Fruit fly (Drosophila melanogaster) whole organism, embryonic: Measurements from ENCODE around the gene CG6656.

Experiments used
- B-H1 ChIP-seq: fragments of 200-800 bp; sonication (Bioruptor generic); IDR thresholded peaks from 3 replicates; pipeline ENCODE4 v1.3.6; 2022; ENCODE audit warnings: missing biosample characterization, missing genetic modification characterization
- CG1024 ChIP-seq: fragments of 200-800 bp; sonication (Bioruptor generic); IDR thresholded peaks from 2 replicates; pipeline ENCODE4 v1.3.6; 2022; ENCODE audit warnings: missing biosample characterization, missing genetic modification characterization
- CG11456 ChIP-seq: fragments of 200-800 bp; sonication (Bioruptor generic); IDR thresholded peaks from 3 replicates; pipeline ENCODE4 v1.3.6; 2022; ENCODE audit warnings: missing biosample characterization, missing genetic modification characterization
- CG11504 ChIP-seq: fragments of 200-800 bp; sonication (Bioruptor generic); optimal IDR thresholded peaks from 3 replicates; lab custom pipeline; 2019; ENCODE audit warnings: missing biosample characterization, mild to moderate bottlenecking, missing genetic modification characterization, moderate library complexity
- CG11560 ChIP-seq: fragments of 200-800 bp; sonication (Bioruptor generic); IDR thresholded peaks from 3 replicates; pipeline ENCODE4 v1.3.6; 2022; ENCODE audit warnings: missing biosample characterization, missing genetic modification characterization
- CG11696 ChIP-seq: fragments of 200-800 bp; sonication (Bioruptor generic); IDR thresholded peaks from 2 replicates; pipeline ENCODE4 v1.3.6; 2022; ENCODE audit warnings: missing biosample characterization, missing genetic modification characterization
- CG11723 ChIP-seq: fragments of 200-800 bp; sonication (Bioruptor generic); optimal IDR thresholded peaks from 2 replicates; lab custom pipeline; 2017; ENCODE audit warnings: missing biosample characterization, mild to moderate bottlenecking, missing genetic modification characterization
- CG13123 ChIP-seq: fragments of 200-800 bp; sonication (Bioruptor generic); optimal IDR thresholded peaks from 2 replicates; lab custom pipeline; 2016; ENCODE audit warnings: missing biosample characterization, missing genetic modification characterization
- CG1529 ChIP-seq: fragments of 200-800 bp; sonication (Bioruptor generic); optimal IDR thresholded peaks from 3 replicates; lab custom pipeline; 2018; ENCODE audit warnings: missing biosample characterization, missing genetic modification characterization
- CG1603 ChIP-seq: fragments of 200-800 bp; sonication (Bioruptor generic); optimal IDR thresholded peaks from 2 replicates; lab custom pipeline; 2019; ENCODE audit warnings: missing biosample characterization, mild to moderate bottlenecking, missing genetic modification characterization, moderate library complexity
- CG16813 ChIP-seq: fragments of 200-800 bp; sonication (Bioruptor generic); IDR thresholded peaks from 3 replicates; pipeline ENCODE4 v1.3.6; 2022; ENCODE audit warnings: missing biosample characterization, missing genetic modification characterization; ENCODE audit not compliant: partially characterized antibody
- CG17361 ChIP-seq: fragments of 200-800 bp; sonication (Bioruptor generic); IDR thresholded peaks from 3 replicates; pipeline ENCODE4 v1.3.6; 2022; ENCODE audit warnings: missing biosample characterization, missing genetic modification characterization
- CG17612 ChIP-seq: fragments of 200-800 bp; sonication (Bioruptor generic); IDR thresholded peaks from 2 replicates; pipeline ENCODE4 v1.3.6; 2022; ENCODE audit warnings: missing biosample characterization, missing genetic modification characterization
- CG17912 ChIP-seq: fragments of 200-800 bp; sonication (Bioruptor generic); optimal IDR thresholded peaks from 2 replicates; lab custom pipeline; 2018; ENCODE audit warnings: missing biosample characterization, mild to moderate bottlenecking, missing genetic modification characterization
- CG18599 ChIP-seq: fragments of 200-800 bp; sonication (Bioruptor generic); optimal IDR thresholded peaks from 3 replicates; lab custom pipeline; 2017; ENCODE audit warnings: missing biosample characterization, missing genetic modification characterization, mild to moderate bottlenecking, moderate library complexity, missing genetic modification reagents
- CG2116 ChIP-seq: fragments of 200-800 bp; sonication (Bioruptor generic); optimal IDR thresholded peaks from 3 replicates; lab custom pipeline; 2018; ENCODE audit warnings: missing biosample characterization, mild to moderate bottlenecking, missing genetic modification characterization
- CG2875 ChIP-seq: fragments of 200-800 bp; sonication (Bioruptor generic); optimal IDR thresholded peaks from 2 replicates; lab custom pipeline; 2017; ENCODE audit warnings: missing biosample characterization, mild to moderate bottlenecking, missing genetic modification characterization, missing genetic modification reagents
- CG6683 ChIP-seq: fragments of 200-800 bp; sonication (Bioruptor generic); optimal IDR thresholded peaks from 2 replicates; lab custom pipeline; 2017; ENCODE audit warnings: missing biosample characterization, mild to moderate bottlenecking, missing genetic modification characterization, missing genetic modification reagents
- CG7987 ChIP-seq: fragments of 200-800 bp; sonication (Bioruptor generic); optimal IDR thresholded peaks from 2 replicates; lab custom pipeline; 2018; ENCODE audit warnings: missing biosample characterization, mild to moderate bottlenecking, missing genetic modification characterization, moderate library complexity
- CG8765 ChIP-seq: fragments of 200-800 bp; sonication (Bioruptor generic); IDR thresholded peaks from 2 replicates; pipeline ENCODE4 v1.3.6; 2022; ENCODE audit warnings: missing biosample characterization, missing genetic modification characterization
- CTCF ChIP-seq: fragments of 200-800 bp; sonication (Bioruptor generic); optimal IDR thresholded peaks from 2 replicates; lab custom pipeline; 2017; ENCODE audit warnings: missing biosample characterization, mild to moderate bottlenecking, missing genetic modification characterization, moderate library complexity
- D19A ChIP-seq: fragments of 200-800 bp; optimal IDR thresholded peaks from 3 replicates; lab custom pipeline; 2019; ENCODE audit warnings: missing biosample characterization, mild to moderate bottlenecking, missing genetic modification characterization, moderate library complexity
- Ets65A ChIP-seq: fragments of 200-800 bp; sonication (Bioruptor generic); peaks from one replicate; lab custom pipeline; 2016; ENCODE audit warnings: missing biosample characterization, missing genetic modification characterization
- Gsc ChIP-seq: fragments of 200-800 bp; sonication (Bioruptor generic); IDR thresholded peaks from 2 replicates; pipeline ENCODE4 v1.3.6; 2022; ENCODE audit warnings: missing biosample characterization, missing genetic modification characterization
- HLH54F ChIP-seq: fragments of 200-800 bp; sonication (Bioruptor generic); optimal IDR thresholded peaks from 3 replicates; lab custom pipeline; 2016; ENCODE audit warnings: missing biosample characterization, missing genetic modification characterization
- Hand ChIP-seq: fragments of 200-800 bp; sonication (Bioruptor generic); optimal IDR thresholded peaks from 2 replicates; lab custom pipeline; 2017; ENCODE audit warnings: mild to moderate bottlenecking, missing biosample characterization, missing genetic modification reagents, missing genetic modification characterization
- Hmr ChIP-seq: fragments of 200-800 bp; sonication (Bioruptor generic); optimal IDR thresholded peaks from 3 replicates; lab custom pipeline; 2017; ENCODE audit warnings: mild to moderate bottlenecking, missing biosample characterization, missing genetic modification reagents, missing genetic modification characterization
- Hr51 ChIP-seq, 2 experiments: fragments of 200-800 bp; sonication (Bioruptor generic); optimal IDR thresholded peaks; 2 replicates in 1 of 2; 3 replicates in 1 of 2; lab custom pipeline; 2016 to 2018; ENCODE audit warnings: missing biosample characterization in 2 of 2, missing genetic modification characterization in 2 of 2, mild to moderate bottlenecking in 1 of 2, moderate library complexity in 1 of 2
- Lim3 ChIP-seq: fragments of 200-800 bp; sonication (Bioruptor generic); IDR thresholded peaks from 2 replicates; pipeline ENCODE4 v1.3.6; 2022; ENCODE audit warnings: missing biosample characterization, missing genetic modification characterization
- Lpt ChIP-seq: fragments of >200 bp; optimal IDR thresholded peaks from 2 replicates; lab custom pipeline; 2018; ENCODE audit warnings: missing biosample characterization, missing genetic modification characterization
- Ptx1 ChIP-seq: fragments of 200-800 bp; sonication (Bioruptor generic); IDR thresholded peaks from 2 replicates; pipeline ENCODE4 v1.3.6; 2022; ENCODE audit warnings: missing biosample characterization, missing genetic modification characterization
- Usf ChIP-seq: fragments of 200-800 bp; sonication (Bioruptor generic); optimal IDR thresholded peaks from 2 replicates; lab custom pipeline; 2017; ENCODE audit warnings: missing genotype, missing biosample characterization, missing genetic modification characterization
- abd-A ChIP-seq: fragments of 200-800 bp; sonication (Bioruptor generic); optimal IDR thresholded peaks from 3 replicates; lab custom pipeline; 2019; ENCODE audit warnings: missing biosample characterization, mild to moderate bottlenecking, missing genetic modification characterization, moderate library complexity
- al ChIP-seq: fragments of 200-800 bp; sonication (Bioruptor generic); IDR thresholded peaks from 2 replicates; pipeline ENCODE4 v1.3.6; 2022; ENCODE audit warnings: missing biosample characterization, missing genetic modification characterization
- cad ChIP-seq: fragments of >200 bp; optimal IDR thresholded peaks from 2 replicates; lab custom pipeline; 2017; ENCODE audit warnings: missing biosample characterization, missing genetic modification characterization
- caup ChIP-seq: fragments of 200-800 bp; sonication (Bioruptor generic); optimal IDR thresholded peaks from 3 replicates; lab custom pipeline; 2017; ENCODE audit warnings: missing biosample characterization, mild to moderate bottlenecking, missing genetic modification characterization, moderate library complexity; ENCODE audit not compliant: severe bottlenecking
- cg ChIP-seq: fragments of 200-800 bp; sonication (Bioruptor generic); optimal IDR thresholded peaks from 3 replicates; lab custom pipeline; 2019; ENCODE audit warnings: missing biosample characterization, mild to moderate bottlenecking, missing genetic modification characterization, moderate library complexity
- gsb-n ChIP-seq: fragments of 200-800 bp; sonication (Bioruptor generic); optimal IDR thresholded peaks from 3 replicates; lab custom pipeline; 2018; ENCODE audit warnings: missing biosample characterization, mild to moderate bottlenecking, missing genetic modification characterization
- ham ChIP-seq: fragments of 200-800 bp; sonication (Bioruptor generic); IDR thresholded peaks from 2 replicates; pipeline ENCODE4 v1.3.6; 2022; ENCODE audit warnings: missing biosample characterization, missing genetic modification characterization
- hkb ChIP-seq, 2 experiments: fragments of 200-800 bp in 1 of 2; fragments of >200 bp in 1 of 2; sonication (Bioruptor generic) in 1 of 2; IDR thresholded peaks in 1 of 2; optimal IDR thresholded peaks in 1 of 2; 2 replicates each; pipeline versions ENCODE4 v1.3.6 to Lab custom; 2017 to 2022; ENCODE audit warnings: missing biosample characterization in 1 of 2, missing genetic modification characterization in 1 of 2
- inv ChIP-seq: fragments of 200-800 bp; sonication (Bioruptor generic); IDR thresholded peaks from 2 replicates; pipeline ENCODE4 v1.3.6; 2022; ENCODE audit warnings: missing biosample characterization, missing genetic modification characterization; ENCODE audit not compliant: partially characterized antibody
- klu ChIP-seq: fragments of 200-800 bp; sonication (Bioruptor generic); IDR thresholded peaks from 2 replicates; pipeline ENCODE4 v1.3.6; 2022; ENCODE audit warnings: missing biosample characterization, missing genetic modification characterization
- org-1 ChIP-seq: fragments of 200-800 bp; sonication (Bioruptor generic); optimal IDR thresholded peaks from 2 replicates; lab custom pipeline; 2017; ENCODE audit warnings: missing biosample characterization, missing genetic modification characterization
- pan ChIP-seq, 4 experiments: fragments of >200 bp in 3 of 4; fragments of 200-800 bp in 1 of 4; sonication (Bioruptor generic) in 1 of 4; optimal IDR thresholded peaks in 3 of 4; IDR thresholded peaks in 1 of 4; 2 replicates each; pipeline versions ENCODE4 v1.3.6 to Lab custom; 2017 to 2022; ENCODE audit warnings: missing biosample characterization in 2 of 4, missing genetic modification characterization in 2 of 4, mixed read lengths in 1 of 4
- salm ChIP-seq: fragments of 200-800 bp; sonication (Bioruptor generic); optimal IDR thresholded peaks from 2 replicates; lab custom pipeline; 2018; ENCODE audit warnings: missing biosample characterization, mild to moderate bottlenecking, missing genetic modification characterization
- sc ChIP-seq, 3 experiments: fragments of >200 bp in 2 of 3; fragments of 200-800 bp in 1 of 3; sonication (Bioruptor generic) in 1 of 3; optimal IDR thresholded peaks; 2 replicates in 2 of 3; 3 replicates in 1 of 3; lab custom pipeline; 2017; ENCODE audit warnings: mild to moderate bottlenecking in 1 of 3, missing biosample characterization in 1 of 3, missing genetic modification characterization in 1 of 3, missing genetic modification reagents in 1 of 3
- shn ChIP-seq: fragments of 200-800 bp; sonication (Bioruptor generic); optimal IDR thresholded peaks from 3 replicates; lab custom pipeline; 2016; ENCODE audit warnings: missing biosample characterization, missing genetic modification characterization
- sisA ChIP-seq: fragments of 200-800 bp; sonication (Bioruptor generic); IDR thresholded peaks from 2 replicates; pipeline ENCODE4 v1.3.6; 2022; ENCODE audit warnings: missing biosample characterization, missing genetic modification characterization
- tna ChIP-seq: fragments of 200-800 bp; sonication (Bioruptor generic); IDR thresholded peaks from 2 replicates; pipeline ENCODE4 v1.3.6; 2022; ENCODE audit warnings: missing biosample characterization, missing genetic modification characterization; ENCODE audit not compliant: partially characterized antibody
- toy ChIP-seq: fragments of 200-800 bp; sonication (Bioruptor generic); IDR thresholded peaks from 2 replicates; pipeline ENCODE4 v1.3.6; 2022; ENCODE audit warnings: missing biosample characterization, missing genetic modification characterization
- tx ChIP-seq: fragments of 200-800 bp; sonication (Bioruptor generic); optimal IDR thresholded peaks from 2 replicates; lab custom pipeline; 2016; ENCODE audit warnings: missing biosample characterization, missing genetic modification characterization

The CG6656 gene

DNA sequence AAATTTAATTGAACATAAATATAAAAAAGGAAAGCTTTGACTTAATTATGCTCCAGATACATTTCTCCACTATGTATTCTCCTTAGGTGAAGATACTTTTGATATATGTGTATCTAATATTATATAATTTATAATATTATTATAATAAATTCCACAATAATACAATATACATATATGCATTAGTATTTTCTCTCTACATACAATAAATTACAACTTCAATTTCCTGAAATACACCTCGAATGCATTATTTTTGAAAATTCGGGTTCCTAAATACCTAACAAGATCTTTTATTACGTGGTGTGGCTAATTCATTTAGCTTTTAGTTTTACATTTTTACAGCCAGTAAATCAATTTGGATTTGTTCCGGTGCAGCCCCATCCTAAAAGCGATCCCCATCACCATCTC, 44.8 kb upstream of the CG6656 start (continued):
- no peak for TF ChIP-seq Ets65A (GFP tag; lab: Kevin White, UChicago)
- no peak for TF ChIP-seq Hmr (GFP tag; lab: Kevin White, UChicago)
- no peak for TF ChIP-seq cad (GFP tag; lab: Kevin White, UChicago)
- TF ChIP-seq klu = no peak
- TF ChIP-seq CG6683 (GFP tag; lab: Kevin White, UChicago) = no peak
- TF ChIP-seq inv (GFP tag; lab: Robert Waterston, UW) = no peak
- no peak for TF ChIP-seq toy (GFP tag; lab: Robert Waterston, UW)
- TF ChIP-seq org-1 (GFP tag; lab: Kevin White, UChicago) = no peak
- no peak for TF ChIP-seq CG2875
- TF ChIP-seq sc (optimal IDR thresholded peaks at IDR 0.05; lab: Kevin White, UChicago) = no peak
- TF ChIP-seq sc (GFP tag; optimal IDR thresholded peaks at IDR 0.05; lab: Kevin White, UChicago) = peak; percentile 11
- no peak for TF ChIP-seq CG11456 (GFP tag; lab: Robert Waterston, UW)
- TF ChIP-seq D19A (tag; lab: Kevin White, UChicago) = peak; percentile 45
- TF ChIP-seq Hr51 (GFP tag; optimal IDR thresholded peaks at IDR 0.05; lab: Kevin White, UChicago) = no peak
- TF ChIP-seq ham = no peak
- TF ChIP-seq HLH54F (GFP tag; lab: Kevin White, UChicago) = no peak
- TF ChIP-seq al (GFP tag; lab: Robert Waterston, UW) = no peak
- peak; percentile 76 for TF ChIP-seq CG17361 (GFP tag; lab: Robert Waterston, UW)
- no peak for TF ChIP-seq shn (GFP tag; lab: Kevin White, UChicago)
- no peak for TF ChIP-seq Gsc (GFP tag; lab: Robert Waterston, UW)
- no peak for TF ChIP-seq tx (GFP tag; lab: Kevin White, UChicago)
- no peak for TF ChIP-seq hkb (optimal IDR thresholded peaks at IDR 0.05; lab: Kevin White, UChicago)
- no peak for TF ChIP-seq hkb (GFP tag; IDR thresholded peaks at IDR 0.05; lab: Robert Waterston, UW)
- TF ChIP-seq CG11696 (GFP tag; lab: Robert Waterston, UW) = no peak
- no peak for TF ChIP-seq sisA (GFP tag; lab: Robert Waterston, UW)
- no peak for TF ChIP-seq CG16813
- no peak for TF ChIP-seq Lpt
- TF ChIP-seq Hand (GFP tag; lab: Kevin White, UChicago) = no peak
- TF ChIP-seq Lim3 (GFP tag; lab: Robert Waterston, UW) = no peak
- TF ChIP-seq CG18599 (GFP tag; lab: Kevin White, UChicago) = no peak
- TF ChIP-seq abd-A = no peak
- peak; percentile 43 for TF ChIP-seq CG11504 (tag; lab: Kevin White, UChicago)
- no peak for TF ChIP-seq caup
- TF ChIP-seq CG11560 (tag; lab: Robert Waterston, UW) = no peak
- no peak for TF ChIP-seq CG17912 (GFP tag; lab: Kevin White, UChicago)
- TF ChIP-seq pan (optimal IDR thresholded peaks at IDR 0.05; lab: Kevin White, UChicago) = no peak
- TF ChIP-seq pan (GFP tag; optimal IDR thresholded peaks at IDR 0.05 in 1 of 2, IDR thresholded peaks at IDR 0.05 in 1 of 2) = no peak
- TF ChIP-seq CG7987 (GFP tag; lab: Kevin White, UChicago) = no peak
- no peak for TF ChIP-seq CG1603
- TF ChIP-seq CG11723 (GFP tag; lab: Kevin White, UChicago) = no peak
- no peak for TF ChIP-seq CG1024 (GFP tag; lab: Robert Waterston, UW)
- no peak for TF ChIP-seq CG13123 (GFP tag; lab: Kevin White, UChicago)
- TF ChIP-seq CG1529 = no peak
- TF ChIP-seq gsb-n = peak; percentile 33
- TF ChIP-seq tna (GFP tag; lab: Robert Waterston, UW) = no peak
- TF ChIP-seq B-H1 (GFP tag; lab: Robert Waterston, UW) = no peak
- TF ChIP-seq CTCF = no peak
- no peak for TF ChIP-seq Usf (GFP tag; lab: Kevin White, UChicago)
- TF ChIP-seq salm (tag; lab: Kevin White, UChicago) = no peak
- TF ChIP-seq CG17612 = no peak
- TF ChIP-seq cg (GFP tag; lab: Kevin White, UChicago) = no peak
- TF ChIP-seq CG2116 (GFP tag; lab: Kevin White, UChicago) = no peak
- TF ChIP-seq CG8765 (GFP tag; lab: Robert Waterston, UW) = no peak
- TF ChIP-seq Ptx1 = no peak
